Fruit fly (Drosophila melanogaster) whole organism, prepupa: Measurements from ENCODE around the gene nbs.

ENCODE experiments used
- CG10669 ChIP-seq: fragments of 200-800 bp; sonication (Bioruptor generic); optimal IDR thresholded peaks from 3 replicates; lab custom pipeline; 2018; ENCODE audit warnings: missing biosample characterization, mild to moderate bottlenecking, missing genetic modification characterization, moderate library complexity
- CG11294 ChIP-seq: fragments of 200-800 bp; sonication (Bioruptor generic); IDR thresholded peaks from 2 replicates; pipeline ENCODE4 v1.3.6; 2022; ENCODE audit warnings: missing biosample characterization, missing genetic modification characterization
- CG11762 ChIP-seq: fragments of 200-800 bp; sonication (Bioruptor generic); optimal IDR thresholded peaks from 3 replicates; lab custom pipeline; 2016; ENCODE audit warnings: missing biosample characterization, missing genetic modification characterization; ENCODE audit not compliant: insufficient read depth
- CG11902 ChIP-seq: fragments of 200-800 bp; sonication (Bioruptor generic); optimal IDR thresholded peaks from 3 replicates; lab custom pipeline; 2016; ENCODE audit warnings: missing biosample characterization, missing genetic modification characterization
- CG15336 ChIP-seq: fragments of 200-800 bp; sonication (Bioruptor generic); IDR thresholded peaks from 2 replicates; pipeline ENCODE4 v1.3.6; 2022; ENCODE audit warnings: missing biosample characterization, missing genetic modification characterization
- CG1621 ChIP-seq: fragments of 200-800 bp; sonication (Bioruptor generic); optimal IDR thresholded peaks from 3 replicates; lab custom pipeline; 2018; ENCODE audit warnings: missing biosample characterization, mild to moderate bottlenecking, missing genetic modification characterization
- CG16779 ChIP-seq: fragments of 200-800 bp; sonication (Bioruptor generic); optimal IDR thresholded peaks from 3 replicates; lab custom pipeline; 2017; ENCODE audit warnings: missing biosample characterization, mild to moderate bottlenecking, missing genetic modification characterization
- CG3032 ChIP-seq: fragments of 200-800 bp; optimal IDR thresholded peaks from 2 replicates; lab custom pipeline; 2019; ENCODE audit warnings: missing biosample characterization, mild to moderate bottlenecking, missing genetic modification characterization, moderate library complexity
- CG31627 ChIP-seq: fragments of 200-800 bp; sonication (Bioruptor generic); optimal IDR thresholded peaks from 3 replicates; lab custom pipeline; 2016; ENCODE audit warnings: missing biosample characterization, missing genetic modification characterization
- CG34406 ChIP-seq: fragments of 200-800 bp; sonication (Bioruptor generic); optimal IDR thresholded peaks from 3 replicates; lab custom pipeline; 2016; ENCODE audit warnings: missing biosample characterization, missing genetic modification characterization
- CG6163 ChIP-seq: fragments of 200-800 bp; sonication (Bioruptor generic); IDR thresholded peaks from 3 replicates; pipeline ENCODE4 v1.3.6; 2022; ENCODE audit warnings: missing biosample characterization, missing genetic modification characterization
- CG6276 ChIP-seq: fragments of 200-800 bp; sonication (Bioruptor generic); optimal IDR thresholded peaks from 2 replicates; lab custom pipeline; 2017; ENCODE audit warnings: missing biosample characterization, mild to moderate bottlenecking, missing genetic modification characterization
- CG6792 ChIP-seq: fragments of 200-800 bp; sonication (Bioruptor generic); optimal IDR thresholded peaks from 3 replicates; lab custom pipeline; 2016; ENCODE audit warnings: missing biosample characterization, missing genetic modification characterization
- CG6854 ChIP-seq: fragments of 200-800 bp; sonication (Bioruptor generic); optimal IDR thresholded peaks from 2 replicates; lab custom pipeline; 2017; ENCODE audit warnings: missing biosample characterization, mild to moderate bottlenecking, missing genetic modification characterization
- CG8119 ChIP-seq: fragments of 200-800 bp; sonication (Bioruptor generic); IDR thresholded peaks from 3 replicates; pipeline ENCODE4 v1.3.6; 2022; ENCODE audit warnings: missing biosample characterization, missing genetic modification characterization
- CG8632 ChIP-seq: fragments of 200-800 bp; sonication (Bioruptor generic); optimal IDR thresholded peaks from 3 replicates; lab custom pipeline; 2016; ENCODE audit warnings: missing biosample characterization, missing genetic modification characterization
- CG9139 ChIP-seq: fragments of 200-800 bp; sonication (Bioruptor generic); optimal IDR thresholded peaks from 3 replicates; lab custom pipeline; 2017; ENCODE audit warnings: missing biosample characterization, mild to moderate bottlenecking, missing genetic modification characterization
- Eip75B ChIP-seq: fragments of 200-800 bp; sonication (Bioruptor generic); optimal IDR thresholded peaks from 3 replicates; lab custom pipeline; 2016; ENCODE audit warnings: missing biosample characterization, missing genetic modification characterization
- Ets96B ChIP-seq: fragments of 200-800 bp; optimal IDR thresholded peaks from 2 replicates; lab custom pipeline; 2019; ENCODE audit warnings: missing biosample characterization, mild to moderate bottlenecking, missing genetic modification characterization, moderate library complexity
- Gug ChIP-seq: fragments of 200-800 bp; sonication (Bioruptor generic); IDR thresholded peaks from 2 replicates; pipeline ENCODE4 v1.3.6; 2022; ENCODE audit warnings: missing biosample characterization, missing genetic modification characterization
- Hr38 ChIP-seq: sonication (Bioruptor generic); optimal IDR thresholded peaks from 2 replicates; lab custom pipeline; 2016; ENCODE audit warnings: missing biosample characterization, missing genetic modification characterization
- Hr39 ChIP-seq: fragments of 200-800 bp; sonication (Bioruptor generic); optimal IDR thresholded peaks from 2 replicates; lab custom pipeline; 2016; ENCODE audit warnings: missing biosample characterization, missing genetic modification characterization
- Lpt ChIP-seq: fragments of 200-800 bp; sonication (Bioruptor generic); optimal IDR thresholded peaks from 3 replicates; lab custom pipeline; 2016; ENCODE audit warnings: missing biosample characterization, missing genetic modification characterization
- OdsH ChIP-seq: fragments of 200-800 bp; sonication (Bioruptor generic); optimal IDR thresholded peaks from 3 replicates; lab custom pipeline; 2016; ENCODE audit warnings: missing biosample characterization, missing genetic modification characterization
- Sox102F ChIP-seq: fragments of 200-800 bp; sonication (Bioruptor generic); optimal IDR thresholded peaks from 2 replicates; lab custom pipeline; 2016; ENCODE audit warnings: missing biosample characterization, mild to moderate bottlenecking, missing genetic modification characterization
- Sox14 ChIP-seq: fragments of 200-800 bp; sonication (Bioruptor generic); optimal IDR thresholded peaks from 3 replicates; lab custom pipeline; 2016; ENCODE audit warnings: missing biosample characterization, missing genetic modification characterization
- Sox15 ChIP-seq: fragments of 200-800 bp; sonication (Bioruptor generic); optimal IDR thresholded peaks from 3 replicates; lab custom pipeline; 2016; ENCODE audit warnings: missing biosample characterization, missing genetic modification characterization
- acj6 ChIP-seq: fragments of 200-800 bp; sonication (Bioruptor generic); optimal IDR thresholded peaks from 3 replicates; lab custom pipeline; 2016; ENCODE audit warnings: missing biosample characterization, missing genetic modification characterization
- cyc ChIP-seq: fragments of 200-800 bp; sonication (Bioruptor generic); optimal IDR thresholded peaks from 3 replicates; lab custom pipeline; 2016; ENCODE audit warnings: missing biosample characterization, missing genetic modification characterization
- dac ChIP-seq: fragments of 200-800 bp; sonication (Bioruptor generic); optimal IDR thresholded peaks from 2 replicates; lab custom pipeline; 2017; ENCODE audit warnings: missing biosample characterization, mild to moderate bottlenecking, missing genetic modification characterization
- dsx ChIP-seq: fragments of 200-800 bp; optimal IDR thresholded peaks from 3 replicates; lab custom pipeline; 2019; ENCODE audit warnings: missing biosample characterization, mild to moderate bottlenecking, missing genetic modification characterization, moderate library complexity; ENCODE audit not compliant: poor library complexity, severe bottlenecking
- eg ChIP-seq: fragments of 200-800 bp; sonication (Bioruptor generic); IDR thresholded peaks from 3 replicates; pipeline ENCODE4 v1.3.6; 2022; ENCODE audit warnings: missing biosample characterization, missing genetic modification characterization
- esn ChIP-seq: fragments of 200-800 bp; sonication (Bioruptor generic); optimal IDR thresholded peaks from 2 replicates; lab custom pipeline; 2016; ENCODE audit warnings: missing biosample characterization, mild to moderate bottlenecking, missing genetic modification characterization, moderate library complexity
- fd59A ChIP-seq: fragments of 200-800 bp; sonication (Bioruptor generic); optimal IDR thresholded peaks from 2 replicates; lab custom pipeline; 2017; ENCODE audit warnings: missing biosample characterization, mild to moderate bottlenecking, missing genetic modification characterization, missing genetic modification reagents
- fkh ChIP-seq: fragments of 200-800 bp; sonication (Bioruptor generic); optimal IDR thresholded peaks from 3 replicates; lab custom pipeline; 2017; ENCODE audit warnings: missing biosample characterization, mild to moderate bottlenecking, missing genetic modification characterization, moderate library complexity
- lz ChIP-seq: fragments of 200-800 bp; sonication (Bioruptor generic); optimal IDR thresholded peaks from 3 replicates; lab custom pipeline; 2016; ENCODE audit warnings: missing biosample characterization, missing genetic modification characterization
- salr ChIP-seq, 2 experiments: fragments of 200-800 bp; sonication (Bioruptor generic); optimal IDR thresholded peaks; 3 replicates each; lab custom pipeline; 2016 to 2018; ENCODE audit warnings: missing biosample characterization in 2 of 2, missing genetic modification characterization in 2 of 2, mild to moderate bottlenecking in 1 of 2
- spab ChIP-seq: fragments of 200-800 bp; sonication (Bioruptor generic); optimal IDR thresholded peaks from 2 replicates; lab custom pipeline; 2017; ENCODE audit warnings: missing biosample characterization, mild to moderate bottlenecking, missing genetic modification characterization, missing genetic modification reagents
- ss ChIP-seq, 2 experiments: fragments of 200-800 bp; sonication (Bioruptor generic); optimal IDR thresholded peaks; 2 replicates in 1 of 2; 3 replicates in 1 of 2; lab custom pipeline; 2017 to 2018; ENCODE audit warnings: mild to moderate bottlenecking in 2 of 2, missing biosample characterization in 2 of 2, missing genetic modification characterization in 2 of 2, moderate library complexity in 1 of 2

nbs gene

dm6 chr3L:9718929-9719328, 4.1 kb downstream of the nbs start, which contains the start of the genes CG18178 and CG14174:
Gene CG18178, minus strand, starts transcription at chr3L:9719144.
Gene CG14174, plus strand, starts transcription at chr3L:9719328.
- peak; percentile 44 for TF ChIP-seq Sox15 (GFP tag; lab: Kevin White, UChicago)
- no peak for TF ChIP-seq CG16779 (tag; lab: Kevin White, UChicago)
- no peak for TF ChIP-seq fd59A (GFP tag; lab: Kevin White, UChicago)
- peak; percentile 55 for TF ChIP-seq acj6 (GFP tag; lab: Kevin White, UChicago)
- 0 out of 3 replicates have a peak, but pooled peaks have one; percentile 29 for TF ChIP-seq CG6163 (GFP tag; lab: Robert Waterston, UW)
- TF ChIP-seq cyc (GFP tag; lab: Kevin White, UChicago), result peak; percentile 54
- TF ChIP-seq CG3032 (tag; lab: Kevin White, UChicago), result peak; percentile 78
- TF ChIP-seq esn (GFP tag; lab: Kevin White, UChicago), result peak; percentile 60
- TF ChIP-seq CG11294 (GFP tag; lab: Robert Waterston, UW), result peak; percentile 36; the same call in 1 of the 2 replicates
- TF ChIP-seq Sox14 (GFP tag; lab: Kevin White, UChicago), result peak; percentile 51
- TF ChIP-seq fkh (GFP tag; lab: Kevin White, UChicago), result no peak
- TF ChIP-seq Ets96B, result peak; percentile 69
- TF ChIP-seq lz (GFP tag; lab: Kevin White, UChicago), result peak; percentile 38
- peak; percentile 24; the same call in 1 of the 2 replicates for TF ChIP-seq Gug
- TF ChIP-seq CG11902 (GFP tag; lab: Kevin White, UChicago), result peak; percentile 41
- TF ChIP-seq Hr39, result peak; percentile 37
- no peak for TF ChIP-seq OdsH
- peak; percentile 32; the same call in 1 of the 3 replicates for TF ChIP-seq eg (GFP tag; lab: Robert Waterston, UW)
- TF ChIP-seq dsx (GFP tag; lab: Kevin White, UChicago), result peak; percentile 61
- no peak for TF ChIP-seq Sox102F (GFP tag; lab: Kevin White, UChicago)
- no peak for TF ChIP-seq Hr38 (GFP tag; lab: Kevin White, UChicago)
- TF ChIP-seq CG15336 (GFP tag; lab: Robert Waterston, UW), result peak; percentile 56; the same call in 1 of the 2 replicates
- TF ChIP-seq CG6854 (GFP tag; lab: Kevin White, UChicago), result peak; percentile 5
- peak; percentile 30 for TF ChIP-seq CG31627
- TF ChIP-seq salr (GFP tag; optimal IDR thresholded peaks at IDR 0.05; lab: Kevin White, UChicago), result peak in 1 of 2 experiments; percentile 36
- no peak for TF ChIP-seq CG9139 (GFP tag; lab: Kevin White, UChicago)
- peak; percentile 37 for TF ChIP-seq CG11762
- TF ChIP-seq ss (GFP tag; optimal IDR thresholded peaks at IDR 0.05; lab: Kevin White, UChicago), result no peak
- no peak for TF ChIP-seq Eip75B (GFP tag; lab: Kevin White, UChicago)
- peak; percentile 50 for TF ChIP-seq CG34406 (GFP tag; lab: Kevin White, UChicago)
- TF ChIP-seq CG1621 (tag; lab: Kevin White, UChicago), result no peak
- TF ChIP-seq CG8119 (GFP tag; lab: Robert Waterston, UW), result no peak; the same call in 2 of the 3 replicates
- TF ChIP-seq CG6792 (GFP tag; lab: Kevin White, UChicago), result peak; percentile 15
- TF ChIP-seq, all 60 proteins: peak for 22

- TF ChIP-seq acj6 (GFP tag; lab: Kevin White, UChicago) (no peak), CG11294 (GFP tag; lab: Robert Waterston, UW) (no peak), CG6276 (GFP tag; lab: Kevin White, UChicago) (no peak), CG10669 (GFP tag; lab: Kevin White, UChicago) (no peak), spab (GFP tag; lab: Kevin White, UChicago) (no peak), fd59A (GFP tag; lab: Kevin White, UChicago) (no peak), CG8632 (no peak), CG34406 (GFP tag; lab: Kevin White, UChicago) (no peak), dac (GFP tag; lab: Kevin White, UChicago) (no peak), Hr39 (no peak), Lpt (no peak), Gug (no peak)
Observed at dm6 chr3L:9717839-9718238, 5.2 kb downstream of the nbs start.
